Fruit fly (Drosophila melanogaster): ENCODE measurements around the gene CG9330.

dm6 chr3L:19618072-19618958, 32.3 kb downstream of the CG9330 start, which contains the start of gene asf1:
- TF ChIP-seq cic (GFP tag; optimal IDR thresholded peaks at IDR 0.05), result peak; percentile 46
- TF ChIP-seq cnc (optimal IDR thresholded peaks at IDR 0.05), result no peak
- TF ChIP-seq CG1620 (GFP tag; optimal IDR thresholded peaks at IDR 0.05), result no peak

Data from whole organism, adult.